Worm (Caenorhabditis elegans) whole organism, L3 larva: ENCODE data around the gene AH9.6.
A peak's percentile ranks its signal among the peaks of the same experiment; 100 is the strongest.

ENCODE experiments used
- R02D3.7 ChIP-seq: fragments of 150-350 bp; optimal IDR thresholded peaks from 2 replicates; lab custom pipeline; 2014; ENCODE audit warnings: missing biosample characterization, missing genetic modification characterization
- ZK546.5 ChIP-seq: sonication (generic microtip); optimal IDR thresholded peaks from 2 replicates; lab custom pipeline; 2017; ENCODE audit warnings: missing biosample characterization, missing genetic modification characterization
- aly-2 ChIP-seq: fragments of 150-350 bp; optimal IDR thresholded peaks from 2 replicates; lab custom pipeline; 2014; ENCODE audit warnings: missing biosample characterization, missing genetic modification characterization
- ama-1 ChIP-seq: fragments of 150-350 bp; optimal IDR thresholded peaks from 2 replicates; lab custom pipeline; 2018
- ceh-16 ChIP-seq: sonication (generic microtip); optimal IDR thresholded peaks from 2 replicates; lab custom pipeline; 2017; ENCODE audit warnings: missing biosample characterization, missing genetic modification characterization
- ceh-28 ChIP-seq: fragments of 150-350 bp; optimal IDR thresholded peaks from 2 replicates; lab custom pipeline; 2014; ENCODE audit warnings: missing biosample characterization, missing genetic modification reagents, missing genetic modification characterization
- ceh-82 ChIP-seq: fragments of 150-350 bp; optimal IDR thresholded peaks from 2 replicates; lab custom pipeline; 2014; ENCODE audit warnings: missing biosample characterization, missing genetic modification characterization
- ceh-9 ChIP-seq: sonication (generic microtip); optimal IDR thresholded peaks from 2 replicates; lab custom pipeline; 2018; ENCODE audit warnings: missing biosample characterization, missing genetic modification characterization
- daf-12 ChIP-seq: fragments of 150-350 bp; optimal IDR thresholded peaks from 2 replicates; lab custom pipeline; 2014; ENCODE audit warnings: missing biosample characterization, missing genetic modification reagents, missing genetic modification characterization
- egl-27 ChIP-seq: sonication (generic microtip); optimal IDR thresholded peaks from 4 replicates; lab custom pipeline; 2017; ENCODE audit warnings: missing biosample characterization, missing genetic modification reagents, missing genetic modification characterization
- egl-5 ChIP-seq: fragments of 150-350 bp; optimal IDR thresholded peaks from 2 replicates; lab custom pipeline; 2017; ENCODE audit warnings: missing biosample characterization, missing genetic modification reagents, missing genetic modification characterization, inconsistent platforms
- elt-1 ChIP-seq: fragments of 150-350 bp; optimal IDR thresholded peaks from 2 replicates; lab custom pipeline; 2014; ENCODE audit warnings: missing biosample characterization, missing genetic modification characterization
- elt-2 ChIP-seq: sonication (generic microtip); optimal IDR thresholded peaks from 2 replicates; lab custom pipeline; 2016; ENCODE audit warnings: missing genetic modification reagents, mild to moderate bottlenecking, missing genetic modification characterization, missing compliant biosample characterization
- elt-3 ChIP-seq, 3 experiments: fragments of 150-350 bp in 1 of 3; sonication (generic microtip) in 2 of 3; optimal IDR thresholded peaks; 2 replicates in 2 of 3; 4 replicates in 1 of 3; lab custom pipeline; 2014 to 2017; ENCODE audit warnings: missing biosample characterization in 3 of 3, missing genetic modification characterization in 3 of 3
- eor-1 ChIP-seq, 2 experiments: fragments of 150-350 bp; optimal IDR thresholded peaks; 2 replicates each; lab custom pipeline; 2014 to 2018; ENCODE audit warnings: missing biosample characterization in 2 of 2, missing genetic modification characterization in 2 of 2
- fkh-10 ChIP-seq: sonication (generic microtip); optimal IDR thresholded peaks from 2 replicates; lab custom pipeline; 2017; ENCODE audit warnings: missing biosample characterization, missing genetic modification reagents, missing genetic modification characterization
- fkh-2 ChIP-seq: fragments of 150-350 bp; optimal IDR thresholded peaks from 2 replicates; lab custom pipeline; 2014; ENCODE audit warnings: missing biosample characterization, missing genetic modification reagents, missing genetic modification characterization
- fos-1 ChIP-seq: fragments of 150-350 bp; optimal IDR thresholded peaks from 2 replicates; lab custom pipeline; 2014; ENCODE audit warnings: missing biosample characterization, missing genetic modification characterization
- hmg-11 ChIP-seq: sonication (generic microtip); optimal IDR thresholded peaks from 2 replicates; lab custom pipeline; 2016; ENCODE audit warnings: missing genetic modification characterization, missing compliant biosample characterization
- jun-1 ChIP-seq: fragments of 150-350 bp; optimal IDR thresholded peaks from 2 replicates; lab custom pipeline; 2014; ENCODE audit warnings: missing biosample characterization, missing genetic modification reagents, missing genetic modification characterization
- lin-15B ChIP-seq: fragments of 150-350 bp; optimal IDR thresholded peaks from 2 replicates; lab custom pipeline; 2014; ENCODE audit warnings: missing biosample characterization, missing genetic modification characterization
- lin-39 ChIP-seq: fragments of 150-350 bp; optimal IDR thresholded peaks from 2 replicates; lab custom pipeline; 2018; ENCODE audit warnings: missing biosample characterization, missing genetic modification reagents, missing genetic modification characterization
- lsy-12 ChIP-seq: sonication (generic microtip); optimal IDR thresholded peaks from 2 replicates; lab custom pipeline; 2016; ENCODE audit warnings: mild to moderate bottlenecking, missing genetic modification characterization, missing compliant biosample characterization
- mdl-1 ChIP-seq: fragments of 150-350 bp; optimal IDR thresholded peaks from 2 replicates; lab custom pipeline; 2014; ENCODE audit warnings: missing biosample characterization, missing genetic modification characterization
- mml-1 ChIP-seq: fragments of 150-350 bp; sonication (generic microtip); optimal IDR thresholded peaks from 3 replicates; lab custom pipeline; 2014; ENCODE audit warnings: missing biosample characterization, missing genetic modification characterization
- nfya-1 ChIP-seq: sonication (generic microtip); optimal IDR thresholded peaks from 2 replicates; lab custom pipeline; 2017; ENCODE audit warnings: missing genetic modification characterization, mild to moderate bottlenecking, missing compliant biosample characterization, antibody characterized with exemption, moderate library complexity; ENCODE audit not compliant: insufficient read depth
- nhr-11 ChIP-seq: fragments of 150-350 bp; optimal IDR thresholded peaks from 2 replicates; lab custom pipeline; 2014; ENCODE audit warnings: missing biosample characterization, missing genetic modification characterization
- nhr-12 ChIP-seq: fragments of 150-350 bp; optimal IDR thresholded peaks from 2 replicates; lab custom pipeline; 2014; ENCODE audit warnings: missing biosample characterization, missing genetic modification characterization
- nhr-23 ChIP-seq: fragments of 150-350 bp; optimal IDR thresholded peaks from 2 replicates; lab custom pipeline; 2014; ENCODE audit warnings: missing biosample characterization, missing genetic modification reagents, missing genetic modification characterization
- nhr-237 ChIP-seq: fragments of 150-350 bp; optimal IDR thresholded peaks from 2 replicates; lab custom pipeline; 2014; ENCODE audit warnings: missing biosample characterization, missing genetic modification characterization
- nhr-25 ChIP-seq: sonication (generic microtip); optimal IDR thresholded peaks from 2 replicates; lab custom pipeline; 2017; ENCODE audit warnings: missing biosample characterization, missing genetic modification characterization
- nhr-28 ChIP-seq: fragments of 150-350 bp; optimal IDR thresholded peaks from 2 replicates; lab custom pipeline; 2014; ENCODE audit warnings: missing biosample characterization, missing genetic modification characterization
- nhr-43 ChIP-seq: sonication (generic microtip); optimal IDR thresholded peaks from 2 replicates; lab custom pipeline; 2016; ENCODE audit warnings: mild to moderate bottlenecking, missing genetic modification characterization, missing compliant biosample characterization; ENCODE audit not compliant: poor library complexity, severe bottlenecking
- nhr-67 ChIP-seq: fragments of 150-350 bp; optimal IDR thresholded peaks from 2 replicates; lab custom pipeline; 2014; ENCODE audit warnings: missing biosample characterization, missing genetic modification characterization
- nhr-76 ChIP-seq: fragments of 150-350 bp; sonication (generic microtip); optimal IDR thresholded peaks from 5 replicates; lab custom pipeline; 2014; ENCODE audit warnings: missing biosample characterization, missing genetic modification characterization
- nhr-77 ChIP-seq: fragments of 150-350 bp; optimal IDR thresholded peaks from 2 replicates; lab custom pipeline; 2014; ENCODE audit warnings: missing biosample characterization, missing genetic modification characterization
- pha-4 ChIP-seq: fragments of 150-350 bp; optimal IDR thresholded peaks from 2 replicates; lab custom pipeline; 2014; ENCODE audit warnings: missing biosample characterization, missing genetic modification reagents, missing genetic modification characterization
- pqm-1 ChIP-seq: fragments of 150-350 bp; optimal IDR thresholded peaks from 2 replicates; lab custom pipeline; 2017; ENCODE audit warnings: missing biosample characterization, missing genetic modification characterization, inconsistent platforms
- sea-2 ChIP-seq: fragments of 150-350 bp; sonication (generic microtip); optimal IDR thresholded peaks from 4 replicates; lab custom pipeline; 2014; ENCODE audit warnings: missing biosample characterization, missing genetic modification reagents, missing genetic modification characterization
- skn-1 ChIP-seq: fragments of 150-350 bp; optimal IDR thresholded peaks from 2 replicates; lab custom pipeline; 2014; ENCODE audit warnings: missing biosample characterization, missing genetic modification characterization
- snpc-4 ChIP-seq: fragments of 150-350 bp; optimal IDR thresholded peaks from 2 replicates; lab custom pipeline; 2014; ENCODE audit warnings: missing biosample characterization, missing genetic modification characterization
- tbx-2 ChIP-seq: sonication (generic microtip); optimal IDR thresholded peaks from 2 replicates; lab custom pipeline; 2016; ENCODE audit warnings: mild to moderate bottlenecking, missing genetic modification characterization, missing compliant biosample characterization
- unc-39 ChIP-seq: sonication (generic microtip); optimal IDR thresholded peaks from 4 replicates; lab custom pipeline; 2017; ENCODE audit warnings: missing biosample characterization, missing genetic modification characterization
- unc-62 ChIP-seq: fragments of 150-350 bp; sonication (generic microtip); optimal IDR thresholded peaks from 4 replicates; lab custom pipeline; 2014; ENCODE audit warnings: missing biosample characterization, missing genetic modification reagents, missing genetic modification characterization
- zag-1 ChIP-seq: fragments of 150-350 bp; optimal IDR thresholded peaks from 2 replicates; lab custom pipeline; 2014; ENCODE audit warnings: missing biosample characterization, missing genetic modification characterization
- ztf-11 ChIP-seq: fragments of 150-350 bp; optimal IDR thresholded peaks from 2 replicates; lab custom pipeline; 2014; ENCODE audit warnings: missing biosample characterization, missing genetic modification characterization
- ztf-4 ChIP-seq: fragments of 150-350 bp; optimal IDR thresholded peaks from 2 replicates; lab custom pipeline; 2014; ENCODE audit warnings: missing biosample characterization, missing genetic modification characterization

AH9.6 gene

DNA sequence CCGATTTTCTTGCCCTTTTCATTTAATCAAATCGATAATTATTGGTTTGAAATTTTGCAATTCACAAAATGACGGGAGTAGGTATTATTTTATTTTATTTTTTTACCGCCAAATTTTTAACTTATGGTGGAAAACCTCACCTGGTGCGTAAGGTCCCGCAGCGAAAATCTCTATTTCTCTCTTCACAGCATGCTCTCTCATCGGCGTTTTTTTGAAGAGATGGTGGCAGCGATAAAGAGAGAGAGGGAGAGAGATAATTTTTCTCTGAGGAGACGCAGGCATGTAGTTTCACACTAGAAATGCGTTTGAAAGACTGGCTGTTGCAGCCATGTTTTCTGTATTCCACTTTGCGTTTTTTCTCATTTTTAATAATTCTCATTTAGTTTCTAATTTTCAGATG is 34.0 kb downstream of the AH9.6 start, which contains the start of gene T14F9.2:
Gene T14F9.2 (plus strand): TSS at position 396 of the 400 bp plus-strand sequence.
- TF ChIP-seq mml-1 (tag; lab: Kevin White, UChicago), result no peak
- TF ChIP-seq nhr-12, result no peak
- no peak for TF ChIP-seq aly-2 (tag; lab: Kevin White, UChicago)
- TF ChIP-seq ztf-11 (tag; lab: Kevin White, UChicago), result no peak
- no peak for TF ChIP-seq daf-12
- TF ChIP-seq lsy-12 (tag; lab: Kevin White, UChicago), result no peak
- TF ChIP-seq pqm-1 (tag; lab: Kevin White, UChicago), result no peak
- TF ChIP-seq ztf-4 (tag; lab: Kevin White, UChicago), result no peak
- TF ChIP-seq fkh-2 (tag; lab: Kevin White, UChicago), result no peak
- TF ChIP-seq nhr-76, result no peak
- TF ChIP-seq R02D3.7 (tag; lab: Kevin White, UChicago), result no peak
- peak; percentile 47 for TF ChIP-seq elt-2 (tag; lab: Kevin White, UChicago)
- TF ChIP-seq jun-1 (tag; lab: Kevin White, UChicago), result no peak
- TF ChIP-seq nhr-11 (tag; lab: Kevin White, UChicago), result no peak
- no peak for TF ChIP-seq ceh-9 (tag; lab: Kevin White, UChicago)
- TF ChIP-seq ceh-82 (tag; lab: Kevin White, UChicago), result no peak
- peak; percentile 51 for TF ChIP-seq elt-1 (tag; lab: Kevin White, UChicago)
- no peak for TF ChIP-seq ceh-16 (tag; lab: Kevin White, UChicago)
- TF ChIP-seq nhr-28 (tag; lab: Kevin White, UChicago), result no peak
- peak; percentile 18 for TF ChIP-seq nhr-23 (tag; lab: Kevin White, UChicago)
- no peak for TF ChIP-seq sea-2
- TF ChIP-seq nhr-43 (tag; lab: Kevin White, UChicago), result peak; percentile 28
- TF ChIP-seq hmg-11 (tag; lab: Kevin White, UChicago), result peak; percentile 73
- peak; percentile 67 for TF ChIP-seq pha-4
- no peak for TF ChIP-seq elt-3 (tag; optimal IDR thresholded peaks at IDR 0.05; lab: Kevin White, UChicago)
- TF ChIP-seq snpc-4, result peak; percentile 23
- peak; percentile 26 for TF ChIP-seq nhr-25
- TF ChIP-seq unc-62 (GFP tag; lab: Kevin White, UChicago), result no peak
- TF ChIP-seq fkh-10 (GFP tag; lab: Kevin White, UChicago), result no peak
- peak; percentile 32 for TF ChIP-seq lin-15B (tag; lab: Kevin White, UChicago)
- no peak for TF ChIP-seq nhr-237 (tag; lab: Kevin White, UChicago)
- no peak for TF ChIP-seq nhr-67
- TF ChIP-seq ZK546.5 (tag; lab: Kevin White, UChicago), result no peak
- no peak for TF ChIP-seq fos-1 (tag; lab: Kevin White, UChicago)
- no peak for TF ChIP-seq egl-5 (tag; lab: Kevin White, UChicago)
- no peak for TF ChIP-seq tbx-2 (tag; lab: Kevin White, UChicago)
- TF ChIP-seq nfya-1 (tag; lab: Kevin White, UChicago), result peak; percentile 74
- no peak for TF ChIP-seq unc-39 (tag; lab: Kevin White, UChicago)
- no peak for TF ChIP-seq mdl-1 (tag; lab: Kevin White, UChicago)
- TF ChIP-seq skn-1 (tag; lab: Kevin White, UChicago), result no peak
- TF ChIP-seq lin-39 (tag; lab: Kevin White, UChicago), result no peak
- TF ChIP-seq ama-1, result no peak
- TF ChIP-seq eor-1 (tag; optimal IDR thresholded peaks at IDR 0.05; lab: Kevin White, UChicago), result no peak
- TF ChIP-seq nhr-77 (tag; lab: Kevin White, UChicago), result no peak
- no peak for TF ChIP-seq ceh-28 (tag; lab: Kevin White, UChicago)
- no peak for TF ChIP-seq zag-1 (tag; lab: Kevin White, UChicago)
- TF ChIP-seq egl-27 (tag; lab: Kevin White, UChicago), result no peak
